Worm (Caenorhabditis elegans): ENCODE data around the gene C39B10.4.

DNA sequence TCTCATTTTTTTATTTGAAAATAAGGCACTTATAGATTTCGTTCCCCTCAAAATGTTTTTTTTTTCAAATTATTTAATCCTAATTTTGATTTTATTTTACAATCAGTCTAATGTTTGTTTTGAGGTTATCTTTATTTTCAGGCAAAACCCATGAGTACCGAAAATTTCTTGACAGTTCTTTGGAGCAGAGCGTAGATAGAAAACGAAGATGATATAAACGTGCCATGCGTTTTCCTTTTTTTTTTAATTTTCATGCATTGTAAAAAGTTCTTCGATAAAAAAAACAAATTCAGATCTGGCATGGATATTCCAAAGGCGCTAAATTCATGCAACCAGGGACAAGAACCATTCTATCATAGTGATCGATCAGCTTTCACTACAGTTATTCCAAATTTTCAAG is 46.2 kb downstream of the C39B10.4 start, which contains the start of gene C33D3.5:
- no peak for TF ChIP-seq mab-5 (tag; optimal IDR thresholded peaks at IDR 0.05)
- TF ChIP-seq lsy-2 (tag; optimal IDR thresholded peaks at IDR 0.05) = no peak
- TF ChIP-seq zip-8 (tag; optimal IDR thresholded peaks at IDR 0.05) = no peak
- TF ChIP-seq drap-1 (GFP tag; optimal IDR thresholded peaks at IDR 0.05) = no peak
- TF ChIP-seq ham-2 (GFP tag; optimal IDR thresholded peaks at IDR 0.05) = no peak
- TF ChIP-seq bed-3 (GFP tag; optimal IDR thresholded peaks at IDR 0.05) = no peak
- TF ChIP-seq unc-62 (GFP tag; optimal IDR thresholded peaks at IDR 0.05) = no peak
- no peak for TF ChIP-seq elt-3 (tag; optimal IDR thresholded peaks at IDR 0.05)
